Worm (Caenorhabditis elegans): ENCODE measurements around the gene C25F9.16.

C25F9.16 gene

DNA sequence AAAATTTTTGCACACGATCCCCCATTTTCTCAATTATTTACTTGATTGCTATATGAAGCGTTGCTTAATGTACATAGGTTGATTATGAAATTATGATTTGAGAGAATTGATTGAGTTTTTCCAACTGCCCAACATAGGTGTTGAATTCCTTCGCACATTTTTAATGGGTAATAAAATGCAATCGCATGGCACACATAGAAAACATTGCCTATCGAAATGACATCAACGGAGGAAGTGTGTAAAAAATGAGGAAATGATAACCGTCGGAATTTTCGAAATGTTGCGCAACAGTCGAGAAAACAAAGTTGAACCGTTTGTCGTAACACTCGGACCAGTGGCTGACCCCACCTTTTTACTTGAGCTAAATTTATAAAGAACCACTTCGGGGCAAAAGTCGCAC is 34.9 kb upstream of the C25F9.16 start:
- peak; percentile 50; the same call in 1 of the 2 replicates for TF ChIP-seq cebp-1 (GFP tag; IDR thresholded peaks at IDR 0.05)
- peak; percentile 42 for TF ChIP-seq cebp-1 (tag; optimal IDR thresholded peaks at IDR 0.05)

DNA sequence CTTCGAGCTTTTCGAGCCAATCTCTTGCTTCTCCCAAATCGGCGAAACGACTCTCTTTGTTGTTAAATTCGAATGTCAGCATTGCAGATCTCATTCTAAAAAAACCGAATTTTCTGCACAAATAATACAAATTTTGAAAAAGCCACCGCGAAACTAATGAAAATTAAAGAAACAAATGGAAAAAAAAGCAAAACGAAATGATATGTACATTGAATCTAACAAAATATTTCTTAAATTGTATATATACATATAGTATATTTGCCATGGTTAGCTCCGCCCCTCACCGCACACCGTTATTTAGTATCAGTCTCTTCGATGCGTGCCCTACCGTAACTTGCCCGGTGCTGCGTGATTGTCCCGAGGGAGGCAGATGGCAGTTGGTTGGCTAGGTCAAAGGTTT is 33.6 kb upstream of the C25F9.16 start, which contains the start of gene srw-86:
srw-86 (minus strand) TSS at position 101 of the 400 bp plus-strand sequence.
- TF ChIP-seq ceh-100 (GFP tag; IDR thresholded peaks at IDR 0.05) (no peak), F33H1.4 (GFP tag; IDR thresholded peaks at IDR 0.05) (no peak), ztf-22 (GFP tag; optimal IDR thresholded peaks at IDR 0.05) (no peak), him-1 (tag; optimal IDR thresholded peaks at IDR 0.05) (no peak)

DNA sequence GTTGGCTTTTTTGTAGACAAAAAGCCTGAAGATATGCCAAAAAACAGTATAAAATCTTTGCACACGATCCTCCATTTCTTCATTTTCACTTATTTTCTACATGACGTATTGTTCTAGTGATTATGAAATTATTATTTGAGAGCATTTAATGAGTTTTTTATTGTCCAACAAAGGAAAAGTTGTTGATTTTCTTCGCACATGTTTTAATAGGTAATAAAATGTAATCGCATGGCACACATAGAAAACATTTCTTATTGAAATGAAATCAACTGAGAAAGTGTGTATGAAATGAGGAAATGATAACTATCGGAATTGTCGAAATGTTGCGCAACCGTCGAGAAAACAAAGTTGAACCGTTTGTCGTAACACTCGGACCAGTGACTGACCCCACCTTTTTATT is 32.8 kb upstream of the C25F9.16 start:
- TF ChIP-seq lin-35 (GFP tag; optimal IDR thresholded peaks at IDR 0.05) (no peak), cebp-1 (GFP tag; IDR thresholded peaks at IDR 0.05) (peak; percentile 40; the same call in 1 of the 2 replicates), cebp-1 (tag; optimal IDR thresholded peaks at IDR 0.05) (peak; percentile 49), atf-7 (tag; optimal IDR thresholded peaks at IDR 0.05) (no peak), nfyb-1 (GFP tag; IDR thresholded peaks at IDR 0.05) (0 out of 2 replicates have a peak, but pooled peaks have one; percentile 8)

DNA sequence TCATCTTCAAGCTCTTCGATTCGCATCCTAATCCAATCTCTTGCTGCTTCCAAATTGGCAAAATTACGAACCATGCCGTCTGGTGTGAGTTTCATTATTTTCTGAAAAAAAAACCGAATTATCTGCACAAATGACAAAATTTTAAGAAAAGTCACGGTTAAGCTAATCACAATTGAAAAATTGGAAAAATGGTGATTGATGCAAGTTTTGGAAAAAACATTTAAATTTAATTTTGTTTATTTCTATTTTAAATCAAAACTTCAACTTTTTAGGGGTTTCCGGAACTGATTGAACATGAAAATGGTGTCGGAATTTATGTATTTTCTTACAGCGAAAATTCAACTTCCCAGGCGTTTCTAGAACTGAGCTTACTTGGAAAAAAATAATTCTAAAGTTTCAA is 31.3 kb upstream of the C25F9.16 start, which contains the start of gene C25F9.12:
C25F9.12 (minus strand) TSS at position 101 of the 400 bp plus-strand sequence.
- TF ChIP-seq let-526 (GFP tag; IDR thresholded peaks at IDR 0.05): no peak
- no peak for TF ChIP-seq bed-1 (GFP tag; IDR thresholded peaks at IDR 0.05)
- no peak for TF ChIP-seq hrde-1 (tag; optimal IDR thresholded peaks at IDR 0.05; ENCODE audit: borderline replicate concordance)
- TF ChIP-seq aptf-3 (GFP tag; IDR thresholded peaks at IDR 0.05): no peak
- TF ChIP-seq F52B5.7 (tag; optimal IDR thresholded peaks at IDR 0.05): no peak
- TF ChIP-seq unc-62 (GFP tag; optimal IDR thresholded peaks at IDR 0.05): no peak
- no peak for TF ChIP-seq ceh-27 (GFP tag; optimal IDR thresholded peaks at IDR 0.05)
- no peak for TF ChIP-seq mes-4 (tag; optimal IDR thresholded peaks at IDR 0.05)
- TF ChIP-seq ztf-18 (tag; optimal IDR thresholded peaks at IDR 0.05): no peak
- no peak for TF ChIP-seq lir-1 (GFP tag; conservative IDR thresholded peaks at IDR 0.05)
- no peak for TF ChIP-seq F49E8.2 (tag; optimal IDR thresholded peaks at IDR 0.05; ENCODE audit: insufficient read depth)
- TF ChIP-seq ceh-100 (GFP tag; IDR thresholded peaks at IDR 0.05): no peak
- TF ChIP-seq tbp1 (GFP tag; optimal IDR thresholded peaks at IDR 0.05): no peak
- no peak for TF ChIP-seq F22D6.2 (tag; optimal IDR thresholded peaks at IDR 0.05)
- TF ChIP-seq hlh-26 (GFP tag; conservative IDR thresholded peaks at IDR 0.05): no peak
- TF ChIP-seq ztf-28 (GFP tag; IDR thresholded peaks at IDR 0.05): no peak
- no peak for TF ChIP-seq ztf-25 (GFP tag; IDR thresholded peaks at IDR 0.05)
- TF ChIP-seq ztf-22 (GFP tag; optimal IDR thresholded peaks at IDR 0.05): no peak
- no peak for TF ChIP-seq ama-1 (optimal IDR thresholded peaks at IDR 0.05)
- TF ChIP-seq ama-1 (GFP tag; optimal IDR thresholded peaks at IDR 0.05): no peak

DNA sequence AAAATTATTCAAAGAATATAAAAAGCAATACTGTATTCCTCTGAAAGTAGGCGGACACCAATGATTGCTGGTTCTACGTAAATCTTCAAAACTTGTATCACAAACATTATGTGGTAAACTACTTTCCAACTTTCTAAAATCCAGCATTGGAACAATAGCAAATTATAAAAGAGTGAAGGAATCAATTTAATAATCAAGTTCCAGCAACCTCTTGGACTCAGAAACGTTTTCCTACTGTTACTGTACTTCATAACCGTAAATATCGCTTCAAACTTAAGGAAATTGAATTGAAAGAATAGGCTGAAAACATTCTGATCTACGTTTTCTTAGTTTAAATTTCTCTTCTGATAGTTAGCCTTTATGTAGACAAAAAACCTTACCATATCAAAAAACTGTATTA is 30.6 kb upstream of the C25F9.16 start:
- no peak for TF ChIP-seq K11D2.4 (GFP tag; IDR thresholded peaks at IDR 0.05)
- no peak for TF ChIP-seq rpc-1 (optimal IDR thresholded peaks at IDR 0.05)
- TF ChIP-seq rpc-1 (tag; optimal IDR thresholded peaks at IDR 0.05): no peak
- no peak for TF ChIP-seq Y79H2A.3 (GFP tag; conservative IDR thresholded peaks at IDR 0.05)
- TF ChIP-seq ccch-3 (GFP tag; optimal IDR thresholded peaks at IDR 0.05): no peak
- TF ChIP-seq C06A6.2 (GFP tag; conservative IDR thresholded peaks at IDR 0.05): no peak
- no peak for TF ChIP-seq K12H6.12 (tag; optimal IDR thresholded peaks at IDR 0.05)
- TF ChIP-seq zfh-2 (GFP tag; conservative IDR thresholded peaks at IDR 0.05): no peak
- no peak for TF ChIP-seq tbx-9 (tag; optimal IDR thresholded peaks at IDR 0.05; ENCODE audit: borderline replicate concordance)
- no peak for TF ChIP-seq cebp-2 (GFP tag; IDR thresholded peaks at IDR 0.05)
- no peak for TF ChIP-seq D2030.7 (GFP tag; IDR thresholded peaks at IDR 0.05)
- no peak for TF ChIP-seq F37B4.10 (GFP tag; IDR thresholded peaks at IDR 0.05)
- TF ChIP-seq attf-3 (GFP tag; conservative IDR thresholded peaks at IDR 0.05): no peak
- TF ChIP-seq Y53G8AR.9 (GFP tag; conservative IDR thresholded peaks at IDR 0.05): no peak
- TF ChIP-seq F57C9.4 (tag; optimal IDR thresholded peaks at IDR 0.05): no peak
- no peak for TF ChIP-seq tbp1 (GFP tag; optimal IDR thresholded peaks at IDR 0.05)
- TF ChIP-seq egl-44 (GFP tag; IDR thresholded peaks at IDR 0.05): no peak
- no peak for TF ChIP-seq ceh-91 (GFP tag; IDR thresholded peaks at IDR 0.05)
